Worm (Caenorhabditis elegans): ENCODE data around the gene hog-1.

ce11 chrX:5839143-5839542, 14.9 kb downstream of the hog-1 start:
- TF ChIP-seq W03F9.2 (tag; optimal IDR thresholded peaks at IDR 0.05) (no peak), dao-5 (tag; optimal IDR thresholded peaks at IDR 0.05) (no peak), him-1 (tag; optimal IDR thresholded peaks at IDR 0.05) (no peak)
